Worm (Caenorhabditis elegans): ENCODE results near the gene B0361.4.

- TF ChIP-seq sdz-12 (GFP tag; optimal IDR thresholded peaks at IDR 0.05) = no peak
- TF ChIP-seq snpc-1.2 (GFP tag; IDR thresholded peaks at IDR 0.05) = no peak
- no peak for TF ChIP-seq spr-3 (GFP tag; optimal IDR thresholded peaks at IDR 0.05)
- no peak for TF ChIP-seq nhr-25 (tag; optimal IDR thresholded peaks at IDR 0.05; ENCODE audit: borderline replicate concordance, insufficient read depth)
- TF ChIP-seq unc-62 (GFP tag; optimal IDR thresholded peaks at IDR 0.05 in 1 of 2) = peak in 1 of 2 experiments; percentile 68
- no peak for TF ChIP-seq unc-62 (tag; optimal IDR thresholded peaks at IDR 0.05)
- no peak for TF ChIP-seq aly-2 (tag; optimal IDR thresholded peaks at IDR 0.05)
- TF ChIP-seq F26F4.8 (GFP tag; conservative IDR thresholded peaks at IDR 0.05) = no peak
- TF ChIP-seq ama-1 (optimal IDR thresholded peaks at IDR 0.05) = no peak
- no peak for TF ChIP-seq mdt-29 (GFP tag; IDR thresholded peaks at IDR 0.05)
- TF ChIP-seq zfp-3 (GFP tag; conservative IDR thresholded peaks at IDR 0.05) = no peak
- no peak for TF ChIP-seq ZK546.5 (tag; optimal IDR thresholded peaks at IDR 0.05)
- no peak for TF ChIP-seq nhr-237 (tag; optimal IDR thresholded peaks at IDR 0.05)
- no peak for TF ChIP-seq pqm-1 (tag; optimal IDR thresholded peaks at IDR 0.05)
Observed at ce11 chrIII:7216924-7217521, 41.8 kb upstream of the B0361.4 start.
